Worm (Caenorhabditis elegans) whole organism, young adult: ENCODE data around the gene srw-21.

Experiments
- F23B12.7 ChIP-seq: sonication (generic microtip); optimal IDR thresholded peaks from 2 replicates; lab custom pipeline; 2017; ENCODE audit warnings: missing genetic modification characterization, mild to moderate bottlenecking, missing compliant biosample characterization, antibody characterized with exemption, moderate library complexity; ENCODE audit not compliant: insufficient read depth
- Y95B8A.8 ChIP-seq: fragments of 200-800 bp; sonication (Bioruptor generic); IDR thresholded peaks from 2 replicates; pipeline ENCODE4 v1.3.6; 2022; ENCODE audit warnings: missing genetic modification reagents, missing genetic modification characterization, missing compliant biosample characterization
- ama-1 ChIP-seq, 3 experiments: fragments of 150-350 bp in 1 of 3; sonication (generic microtip) in 2 of 3; optimal IDR thresholded peaks; 2 replicates each; lab custom pipeline; 2014 to 2018; ENCODE audit warnings: missing biosample characterization in 2 of 3, missing genetic modification characterization in 2 of 3, missing genetic modification reagents in 2 of 3
- atf-7 ChIP-seq: sonication (generic microtip); optimal IDR thresholded peaks from 2 replicates; lab custom pipeline; 2017; ENCODE audit warnings: mild to moderate bottlenecking, missing genetic modification characterization, missing compliant biosample characterization
- bed-1 ChIP-seq: fragments of 200-800 bp; sonication (Bioruptor generic); IDR thresholded peaks from 2 replicates; pipeline ENCODE4 v1.3.6; 2022; ENCODE audit warnings: missing genetic modification reagents, missing genetic modification characterization, missing compliant biosample characterization
- cebp-1 ChIP-seq, 2 experiments: fragments of 200-800 bp in 1 of 2; sonication (Bioruptor generic) in 1 of 2; sonication (generic microtip) in 1 of 2; IDR thresholded peaks in 1 of 2; optimal IDR thresholded peaks in 1 of 2; 2 replicates each; pipeline versions ENCODE4 v1.3.6 to Lab custom; 2017 to 2022; ENCODE audit warnings: missing compliant biosample characterization in 2 of 2, missing genetic modification characterization in 2 of 2, mild to moderate bottlenecking in 1 of 2, missing genetic modification reagents in 1 of 2, moderate library complexity in 1 of 2
- hsf-1 ChIP-seq: fragments of 200-800 bp; sonication (Bioruptor generic); IDR thresholded peaks from 2 replicates; pipeline ENCODE4 v1.3.6; 2022; ENCODE audit warnings: missing genetic modification reagents, missing genetic modification characterization, missing compliant biosample characterization
- lin-35 ChIP-seq, 3 experiments: fragments of 150-350 bp in 2 of 3; sonication (generic microtip) in 1 of 3; optimal IDR thresholded peaks; 2 replicates each; lab custom pipeline; 2014 to 2018; ENCODE audit warnings: missing biosample characterization in 3 of 3, missing genetic modification characterization in 3 of 3, missing genetic modification reagents in 3 of 3
- madf-10 ChIP-seq: sonication (generic microtip); optimal IDR thresholded peaks from 2 replicates; lab custom pipeline; 2016; ENCODE audit warnings: mild to moderate bottlenecking, missing genetic modification characterization, missing compliant biosample characterization
- repo-1 ChIP-seq: sonication (generic microtip); optimal IDR thresholded peaks from 2 replicates; lab custom pipeline; 2017; ENCODE audit warnings: mild to moderate bottlenecking, missing genetic modification characterization, missing compliant biosample characterization
- snpc-4 ChIP-seq, 5 experiments: fragments of 150-350 bp in 1 of 5; sonication (generic microtip) in 4 of 5; optimal IDR thresholded peaks; 2 replicates each; lab custom pipeline; 2014 to 2018; ENCODE audit warnings: missing genetic modification characterization in 5 of 5, missing biosample characterization in 3 of 5, antibody characterized with exemption in 2 of 5, mild to moderate bottlenecking in 2 of 5, missing compliant biosample characterization in 2 of 5, missing genotype in 2 of 5, moderate library complexity in 2 of 5, missing genetic modification reagents in 1 of 5
- zfh-2 ChIP-seq: fragments of 200-800 bp; sonication (Bioruptor generic); conservative IDR thresholded peaks from 2 replicates; pipeline ENCODE4 v1.3.6; 2022; ENCODE audit warnings: missing genetic modification reagents, missing genetic modification characterization, missing compliant biosample characterization
- zim-3 ChIP-seq: sonication (generic microtip); optimal IDR thresholded peaks from 2 replicates; lab custom pipeline; 2017; ENCODE audit warnings: mild to moderate bottlenecking, missing genetic modification characterization, moderate library complexity, missing compliant biosample characterization

- no peak for TF ChIP-seq zfh-2
- no peak for TF ChIP-seq cebp-1 (GFP tag; IDR thresholded peaks at IDR 0.05; lab: Robert Waterston, UW)
- TF ChIP-seq cebp-1 (tag; optimal IDR thresholded peaks at IDR 0.05; lab: Kevin White, UChicago): no peak
- no peak for TF ChIP-seq atf-7 (tag; lab: Kevin White, UChicago)
- no peak for TF ChIP-seq repo-1
- no peak for TF ChIP-seq ama-1 (optimal IDR thresholded peaks at IDR 0.05; lab: Kevin White, UChicago)
- TF ChIP-seq ama-1 (GFP tag; optimal IDR thresholded peaks at IDR 0.05; lab: Kevin White, UChicago): no peak
- no peak for TF ChIP-seq zim-3 (tag; lab: Kevin White, UChicago)
- TF ChIP-seq madf-10 (tag; lab: Kevin White, UChicago): no peak
- TF ChIP-seq Y95B8A.8 (GFP tag; lab: Robert Waterston, UW): no peak
- no peak for TF ChIP-seq snpc-4 (GFP tag; optimal IDR thresholded peaks at IDR 0.05; lab: Kevin White, UChicago)
- TF ChIP-seq snpc-4 (tag; optimal IDR thresholded peaks at IDR 0.05; lab: Kevin White, UChicago): no peak
- TF ChIP-seq bed-1 (GFP tag; lab: Robert Waterston, UW): no peak
- no peak for TF ChIP-seq hsf-1
- no peak for TF ChIP-seq lin-35 (GFP tag; optimal IDR thresholded peaks at IDR 0.05; lab: Kevin White, UChicago)
- TF ChIP-seq F23B12.7: no peak
These were observed at the start of gene srw-21 for ce11 chrV:15487764-15488163.
